Fruit fly (Drosophila melanogaster) whole organism, wandering third instar larva: ENCODE measurements around the gene CG12674.

Experiments used
- Abd-B ChIP-seq: fragments of >200 bp; optimal IDR thresholded peaks from 2 replicates; lab custom pipeline; 2017; ENCODE audit warnings: missing biosample characterization, missing genetic modification characterization
- CG9705 ChIP-seq: fragments of 200-800 bp; sonication (Bioruptor generic); optimal IDR thresholded peaks from 2 replicates; lab custom pipeline; 2018; ENCODE audit warnings: missing biosample characterization, mild to moderate bottlenecking, missing genetic modification characterization
- CrebA ChIP-seq: fragments of 200-800 bp; sonication (Bioruptor generic); optimal IDR thresholded peaks from 2 replicates; lab custom pipeline; 2016; ENCODE audit warnings: missing biosample characterization, mild to moderate bottlenecking, missing genetic modification characterization, borderline replicate concordance
- Dfd ChIP-seq: fragments of >200 bp; optimal IDR thresholded peaks from 2 replicates; lab custom pipeline; 2017; ENCODE audit warnings: missing biosample characterization, missing genetic modification characterization
- Dif ChIP-seq: fragments of 200-275, 200-300 bp; sonication (Bioruptor generic); optimal IDR thresholded peaks from 2 replicates; lab custom pipeline; 2018; ENCODE audit warnings: missing biosample characterization, missing genetic modification characterization; ENCODE audit not compliant: partially characterized antibody
- GATAd ChIP-seq: sonication (Bioruptor generic); optimal IDR thresholded peaks from 2 replicates; lab custom pipeline; 2016; ENCODE audit warnings: missing biosample characterization, missing genetic modification characterization
- HLH106 ChIP-seq: fragments of 200-800 bp; optimal IDR thresholded peaks from 3 replicates; lab custom pipeline; 2019; ENCODE audit warnings: missing biosample characterization, mild to moderate bottlenecking, missing genetic modification characterization, moderate library complexity
- Hnf4 ChIP-seq: fragments of 200-800 bp; sonication (Bioruptor generic); optimal IDR thresholded peaks from 2 replicates; lab custom pipeline; 2016; ENCODE audit warnings: missing biosample characterization, mild to moderate bottlenecking, missing genetic modification characterization
- Jra ChIP-seq: sonication (Bioruptor generic); optimal IDR thresholded peaks from 2 replicates; lab custom pipeline; 2016; ENCODE audit warnings: missing biosample characterization, missing genetic modification characterization
- Mio ChIP-seq: sonication (Bioruptor generic); optimal IDR thresholded peaks from 2 replicates; lab custom pipeline; 2016; ENCODE audit warnings: missing biosample characterization, missing genetic modification characterization
- Myc ChIP-seq: fragments of >200 bp; optimal IDR thresholded peaks from 2 replicates; lab custom pipeline; 2017
- N ChIP-seq: fragments of >200 bp; optimal IDR thresholded peaks from 2 replicates; lab custom pipeline; 2018; ENCODE audit warnings: missing biosample characterization, missing external identifiers, missing genetic modification characterization
- OdsH ChIP-seq: fragments of 200-800 bp; sonication (Bioruptor generic); optimal IDR thresholded peaks from 2 replicates; lab custom pipeline; 2016; ENCODE audit warnings: missing biosample characterization, mild to moderate bottlenecking, missing genetic modification characterization
- Rel ChIP-seq, 2 experiments: fragments of 200-800 bp; sonication (Bioruptor generic) in 1 of 2; optimal IDR thresholded peaks; 2 replicates in 1 of 2; 3 replicates in 1 of 2; lab custom pipeline; 2016 to 2019; ENCODE audit warnings: mild to moderate bottlenecking in 2 of 2, missing biosample characterization in 2 of 2, missing genetic modification characterization in 2 of 2, moderate library complexity in 1 of 2
- Sp1 ChIP-seq: fragments of 200-800 bp; sonication (Bioruptor generic); optimal IDR thresholded peaks from 3 replicates; lab custom pipeline; 2019; ENCODE audit warnings: missing biosample characterization, mild to moderate bottlenecking, missing genetic modification characterization, moderate library complexity
- Vsx2 ChIP-seq: fragments of 200-300, 225-300 bp; sonication (Bioruptor generic); optimal IDR thresholded peaks from 2 replicates; lab custom pipeline; 2018; ENCODE audit warnings: missing biosample characterization, missing genetic modification characterization; ENCODE audit not compliant: partially characterized antibody
- br ChIP-seq: fragments of 200-800 bp; sonication (Bioruptor generic); optimal IDR thresholded peaks from 2 replicates; lab custom pipeline; 2016; ENCODE audit warnings: missing biosample characterization, missing genetic modification characterization
- brk ChIP-seq: fragments of 200-800 bp; sonication (Bioruptor generic); optimal IDR thresholded peaks from 2 replicates; lab custom pipeline; 2016; ENCODE audit warnings: missing biosample characterization, mild to moderate bottlenecking, missing genetic modification characterization
- dl ChIP-seq, 2 experiments: fragments of 175-275, 200-275 bp in 1 of 2; fragments of 200-275 bp in 1 of 2; sonication (Bioruptor generic); optimal IDR thresholded peaks; lab custom pipeline; 2018; ENCODE audit warnings: mild to moderate bottlenecking in 2 of 2, missing biosample characterization in 2 of 2, missing genetic modification characterization in 2 of 2, moderate library complexity in 2 of 2; ENCODE audit not compliant: partially characterized antibody in 2 of 2, insufficient read depth in 1 of 2
- dmrt93B ChIP-seq: fragments of 200-800 bp; sonication (Bioruptor generic); optimal IDR thresholded peaks from 2 replicates; lab custom pipeline; 2018; ENCODE audit warnings: missing biosample characterization, mild to moderate bottlenecking, missing genetic modification characterization
- dsf ChIP-seq: sonication (Bioruptor generic); optimal IDR thresholded peaks from 2 replicates; lab custom pipeline; 2016; ENCODE audit warnings: missing biosample characterization, missing genetic modification characterization, borderline replicate concordance
- ey ChIP-seq: fragments of 200-800 bp; sonication (Bioruptor generic); optimal IDR thresholded peaks from 2 replicates; lab custom pipeline; 2016; ENCODE audit warnings: missing biosample characterization, missing genetic modification characterization
- fru ChIP-seq: fragments of 200-800 bp; sonication (Bioruptor generic); optimal IDR thresholded peaks from 3 replicates; lab custom pipeline; 2016; ENCODE audit warnings: missing biosample characterization, mild to moderate bottlenecking, missing genetic modification characterization
- h ChIP-seq: fragments of 200-800 bp; sonication (Bioruptor generic); optimal IDR thresholded peaks from 3 replicates; lab custom pipeline; 2016; ENCODE audit warnings: missing biosample characterization, mild to moderate bottlenecking, missing genetic modification characterization
- jim ChIP-seq: fragments of 175-275, 200-325 bp; sonication (Bioruptor generic); optimal IDR thresholded peaks from 2 replicates; lab custom pipeline; 2016; ENCODE audit warnings: missing biosample characterization, mild to moderate bottlenecking, missing genetic modification characterization
- pan ChIP-seq: fragments of >200 bp; optimal IDR thresholded peaks from 2 replicates; lab custom pipeline; 2017
- psq ChIP-seq: fragments of 200-800 bp; sonication (Bioruptor generic); optimal IDR thresholded peaks from 3 replicates; lab custom pipeline; 2017; ENCODE audit warnings: missing biosample characterization, mild to moderate bottlenecking, missing genetic modification characterization, moderate library complexity
- sage ChIP-seq: fragments of 200-800 bp; sonication (Bioruptor generic); optimal IDR thresholded peaks from 2 replicates; lab custom pipeline; 2016; ENCODE audit warnings: missing biosample characterization, mild to moderate bottlenecking, missing genetic modification characterization
- sv ChIP-seq: fragments of 200-800 bp; sonication (Bioruptor generic); optimal IDR thresholded peaks from 3 replicates; lab custom pipeline; 2016; ENCODE audit warnings: missing biosample characterization, missing genetic modification characterization
- tai ChIP-seq: sonication (Bioruptor generic); optimal IDR thresholded peaks from 2 replicates; lab custom pipeline; 2016; ENCODE audit warnings: missing biosample characterization, missing genetic modification characterization
- woc ChIP-seq: sonication (Bioruptor generic); optimal IDR thresholded peaks from 2 replicates; lab custom pipeline; 2016; ENCODE audit warnings: missing biosample characterization, mild to moderate bottlenecking, missing genetic modification characterization

The CG12674 gene

DNA sequence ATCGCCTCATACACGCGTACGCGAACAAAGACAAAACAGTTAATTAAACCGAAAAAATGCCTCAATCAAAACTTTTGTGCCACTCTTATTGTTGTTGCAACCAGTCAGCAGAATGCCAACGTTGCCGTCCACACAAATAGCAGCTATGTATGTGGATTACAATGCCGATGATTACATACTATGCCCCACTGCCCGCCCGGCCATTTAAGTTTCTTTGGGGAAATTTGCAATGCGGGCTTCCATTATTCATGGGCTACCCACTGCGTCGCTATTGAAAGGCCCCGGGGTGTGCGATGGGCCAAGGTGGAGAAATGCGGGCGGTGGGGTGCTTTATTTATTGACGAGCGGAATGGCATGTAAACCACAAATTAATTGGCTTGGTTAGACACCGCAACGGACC is 4.6 kb downstream of the CG12674 start:
- TF ChIP-seq HLH106 (tag; lab: Kevin White, UChicago) (peak; percentile 1), GATAd (no peak), dsf (GFP tag; lab: Kevin White, UChicago) (no peak)

DNA sequence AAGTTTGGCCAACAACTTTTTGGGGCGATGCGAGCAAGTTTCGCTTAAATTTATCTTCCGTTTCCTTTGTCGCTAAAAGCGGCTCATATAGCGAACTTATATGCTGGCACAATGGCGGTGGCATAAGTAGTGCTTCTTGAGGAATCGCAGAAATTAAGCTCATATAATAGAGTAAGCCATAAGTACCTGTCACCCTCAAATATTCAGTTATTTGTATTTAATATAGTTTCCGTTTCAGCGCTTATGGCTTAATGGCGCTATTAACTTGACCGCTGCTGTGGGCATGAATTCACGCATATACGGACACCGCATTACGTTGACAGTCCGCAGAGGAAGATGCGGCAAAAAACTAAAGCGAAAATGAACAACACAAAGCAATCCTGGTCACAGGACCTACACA is 10.5 kb downstream of the CG12674 start:
- TF ChIP-seq jim (no peak), brk (GFP tag; lab: Kevin White, UChicago) (no peak), pan (no peak), fru (no peak), Dif (GFP tag; lab: Kevin White, UChicago) (no peak), Rel (GFP tag; optimal IDR thresholded peaks at IDR 0.05; lab: Kevin White, UChicago) (no peak), Rel (tag; optimal IDR thresholded peaks at IDR 0.05; lab: Kevin White, UChicago) (no peak), Myc (lab: Kevin White, UChicago) (no peak), dmrt93B (GFP tag; lab: Kevin White, UChicago) (no peak), OdsH (GFP tag; lab: Kevin White, UChicago) (no peak), Jra (GFP tag; lab: Kevin White, UChicago) (no peak), tai (GFP tag; lab: Kevin White, UChicago) (no peak), woc (no peak), psq (no peak), dl (GFP tag; optimal IDR thresholded peaks at IDR 0.05; lab: Kevin White, UChicago; ENCODE audit: insufficient read depth in 1 of 2, partially characterized antibody in 2 of 2) (no peak), br (no peak)

DNA sequence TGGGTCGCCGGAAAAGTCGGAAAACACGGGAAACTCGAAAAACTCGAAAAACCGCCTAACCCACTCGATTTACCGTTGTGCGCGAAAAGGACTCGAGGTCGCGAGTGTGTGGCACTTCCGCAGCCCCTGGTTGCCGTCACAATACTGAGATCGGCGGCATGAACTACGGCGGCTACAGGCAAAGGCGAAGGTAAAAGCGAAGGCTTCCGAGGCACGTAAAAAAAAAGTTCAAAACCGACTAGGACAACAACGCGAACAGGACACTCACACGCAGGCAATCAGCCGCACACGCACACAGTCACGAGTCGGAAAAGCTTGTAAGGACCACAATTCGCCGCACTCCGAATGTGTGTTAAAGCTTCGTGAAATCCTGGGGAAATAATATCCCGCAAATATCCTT is 30.0 kb downstream of the CG12674 start, which contains the start of gene dpr3:
Gene dpr3 (minus strand): TSS at position 133 of the 400 bp plus-strand sequence.
- TF ChIP-seq sage (GFP tag; lab: Kevin White, UChicago) (no peak), Dfd (GFP tag; lab: Kevin White, UChicago) (no peak), psq (no peak), Dif (GFP tag; lab: Kevin White, UChicago) (no peak), jim (no peak), Sp1 (GFP tag; lab: Kevin White, UChicago) (no peak), brk (GFP tag; lab: Kevin White, UChicago) (no peak), Hnf4 (no peak), h (no peak), CG9705 (GFP tag; lab: Kevin White, UChicago) (no peak), sv (GFP tag; lab: Kevin White, UChicago) (no peak), CrebA (GFP tag; lab: Kevin White, UChicago) (no peak), N (no peak), Myc (lab: Kevin White, UChicago) (no peak), Mio (GFP tag; lab: Kevin White, UChicago) (no peak), dsf (GFP tag; lab: Kevin White, UChicago) (no peak), OdsH (GFP tag; lab: Kevin White, UChicago) (no peak)

DNA sequence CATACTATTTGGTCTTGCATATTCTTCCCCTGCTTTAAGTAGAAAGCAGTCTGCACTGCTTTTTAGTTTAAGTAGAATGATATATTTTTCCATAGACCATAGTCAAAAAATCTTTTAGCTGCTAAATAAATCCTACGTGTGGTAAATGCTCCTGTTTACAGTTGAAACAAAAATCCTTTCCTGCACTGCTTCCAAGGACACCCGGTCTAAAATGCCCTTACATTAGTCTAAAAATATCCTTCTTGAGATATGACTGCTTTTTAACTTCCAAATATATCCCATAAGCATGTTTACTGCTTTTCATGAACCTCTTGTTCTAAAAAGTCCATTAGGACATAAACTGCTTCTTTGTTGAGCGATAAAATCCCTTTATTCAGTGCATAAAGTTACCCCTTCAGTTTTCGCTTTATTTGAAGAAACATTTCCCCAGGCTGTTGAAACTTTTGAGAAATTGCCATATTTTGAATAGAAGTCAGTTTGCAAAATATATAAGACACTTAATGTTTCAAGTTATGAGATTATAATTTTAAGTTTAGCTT is 30.7 kb downstream of the CG12674 start:
- TF ChIP-seq dl (GFP tag; optimal IDR thresholded peaks at IDR 0.05; lab: Kevin White, UChicago; ENCODE audit: insufficient read depth in 1 of 2, partially characterized antibody in 2 of 2): no peak
- TF ChIP-seq dmrt93B (GFP tag; lab: Kevin White, UChicago): no peak
- no peak for TF ChIP-seq Hnf4
- no peak for TF ChIP-seq OdsH (GFP tag; lab: Kevin White, UChicago)
- TF ChIP-seq CrebA (GFP tag; lab: Kevin White, UChicago): no peak
- TF ChIP-seq CG9705 (GFP tag; lab: Kevin White, UChicago): no peak
- TF ChIP-seq psq: no peak
- peak; percentile 41 for TF ChIP-seq Myc (lab: Kevin White, UChicago)
- TF ChIP-seq tai (GFP tag; lab: Kevin White, UChicago): no peak

DNA sequence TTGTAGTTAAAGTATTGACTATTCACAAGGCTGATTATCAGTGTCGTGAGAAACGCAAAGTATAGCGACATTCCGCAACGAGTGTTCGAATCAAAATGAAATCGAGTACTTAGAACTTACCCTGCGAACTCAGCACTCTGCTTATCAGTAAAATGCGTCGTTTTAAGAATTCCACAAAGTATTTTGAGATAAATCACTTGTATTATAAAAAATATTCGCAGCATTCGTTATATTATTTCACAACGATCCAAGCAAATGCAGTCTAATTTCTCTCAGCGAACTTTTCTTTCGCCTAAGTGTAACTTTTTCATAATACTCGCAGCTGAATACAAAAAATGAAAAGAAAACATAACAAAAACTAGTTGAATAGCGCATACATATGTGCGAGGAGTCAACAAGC is 49.4 kb downstream of the CG12674 start, which contains the start of gene CG4259:
Gene CG4259 (minus strand): TSS at position 101 of the 400 bp plus-strand sequence.
- TF ChIP-seq Hnf4: no peak
- no peak for TF ChIP-seq Sp1 (GFP tag; lab: Kevin White, UChicago)
- TF ChIP-seq N: no peak
- no peak for TF ChIP-seq OdsH (GFP tag; lab: Kevin White, UChicago)
- no peak for TF ChIP-seq Myc (lab: Kevin White, UChicago)
- TF ChIP-seq CG9705 (GFP tag; lab: Kevin White, UChicago): no peak
- TF ChIP-seq Dfd (GFP tag; lab: Kevin White, UChicago): no peak
- TF ChIP-seq tai (GFP tag; lab: Kevin White, UChicago): no peak
- no peak for TF ChIP-seq Abd-B
- no peak for TF ChIP-seq sv (GFP tag; lab: Kevin White, UChicago)
- no peak for TF ChIP-seq Vsx2 (GFP tag; lab: Kevin White, UChicago)
- TF ChIP-seq GATAd: no peak
- TF ChIP-seq Dif (GFP tag; lab: Kevin White, UChicago): no peak
- no peak for TF ChIP-seq ey (GFP tag; lab: Kevin White, UChicago)
